Fruit fly (Drosophila melanogaster) S2 (cell line): ENCODE results near the gene eIF1A.

Experiments used
- CG8478 ChIP-seq: fragments of >200 bp; optimal IDR thresholded peaks from 2 replicates; lab custom pipeline; 2018
- CTCF ChIP-seq, 2 experiments: fragments of >200 bp; optimal IDR thresholded peaks; 2 replicates each; lab custom pipeline; 2018

dm6 chr3R:18310766-18311367 is 36.4 kb downstream of the eIF1A start:
- TF ChIP-seq CG8478 (lab: Kevin White, UChicago) (no peak), CTCF (optimal IDR thresholded peaks at IDR 0.05; lab: Kevin White, UChicago) (no peak)
